Fruit fly (Drosophila melanogaster) whole organism, embryonic: Measurements from ENCODE around the gene CG32712.
A peak's percentile ranks its signal among the peaks of the same experiment; 100 is the strongest.

Experiments used
- Antp ChIP-seq: fragments of 200-800 bp; sonication (Bioruptor generic); optimal IDR thresholded peaks from 3 replicates; lab custom pipeline; 2016; ENCODE audit warnings: missing biosample characterization, missing genetic modification characterization
- CG11085 ChIP-seq: fragments of 200-800 bp; sonication (Bioruptor generic); IDR thresholded peaks from 2 replicates; pipeline ENCODE4 v1.3.6; 2022; ENCODE audit warnings: missing biosample characterization, missing genetic modification characterization
- CG13624 ChIP-seq: fragments of 200-800 bp; sonication (Bioruptor generic); optimal IDR thresholded peaks from 2 replicates; lab custom pipeline; 2016; ENCODE audit warnings: missing biosample characterization, missing genetic modification characterization
- CG14014 ChIP-seq: fragments of 200-800 bp; sonication (Bioruptor generic); IDR thresholded peaks from 2 replicates; pipeline ENCODE4 v1.3.6; 2022; ENCODE audit warnings: missing biosample characterization, missing genetic modification characterization
- CG14667 ChIP-seq: fragments of 200-800 bp; sonication (Bioruptor generic); IDR thresholded peaks from 2 replicates; pipeline ENCODE4 v1.3.6; 2022; ENCODE audit warnings: missing biosample characterization, missing genetic modification characterization
- CG15269 ChIP-seq: fragments of 200-800 bp; sonication (Bioruptor generic); optimal IDR thresholded peaks from 2 replicates; lab custom pipeline; 2018; ENCODE audit warnings: missing biosample characterization, mild to moderate bottlenecking, missing genetic modification characterization, moderate library complexity
- CG18262 ChIP-seq: fragments of 200-800 bp; optimal IDR thresholded peaks from 3 replicates; lab custom pipeline; 2019; ENCODE audit warnings: missing biosample characterization, mild to moderate bottlenecking, missing genetic modification characterization, moderate library complexity
- CG2202 ChIP-seq: fragments of 200-800 bp; sonication (Bioruptor generic); optimal IDR thresholded peaks from 2 replicates; lab custom pipeline; 2018; ENCODE audit warnings: missing biosample characterization, mild to moderate bottlenecking, missing genetic modification characterization
- CG31388 ChIP-seq: fragments of 200-800 bp; sonication (Bioruptor generic); optimal IDR thresholded peaks from 2 replicates; lab custom pipeline; 2016; ENCODE audit warnings: missing biosample characterization, missing genetic modification characterization
- CG5180 ChIP-seq: fragments of 200-800 bp; sonication (Bioruptor generic); optimal IDR thresholded peaks from 3 replicates; lab custom pipeline; 2017; ENCODE audit warnings: missing biosample characterization, missing genetic modification characterization, mild to moderate bottlenecking, moderate library complexity, missing genetic modification reagents
- CG5245 ChIP-seq: fragments of 200-800 bp; sonication (Bioruptor generic); optimal IDR thresholded peaks from 3 replicates; lab custom pipeline; 2016; ENCODE audit warnings: missing biosample characterization, missing genetic modification characterization
- CG6175 ChIP-seq: fragments of 200-800 bp; sonication (Bioruptor generic); IDR thresholded peaks from 3 replicates; pipeline ENCODE4 v1.3.6; 2022; ENCODE audit warnings: missing biosample characterization, missing genetic modification characterization
- CG6791 ChIP-seq: fragments of 200-800 bp; sonication (Bioruptor generic); IDR thresholded peaks from 3 replicates; pipeline ENCODE4 v1.3.6; 2022; ENCODE audit warnings: missing biosample characterization, missing genetic modification characterization; ENCODE audit not compliant: partially characterized antibody
- CG9215 ChIP-seq: fragments of 200-800 bp; sonication (Bioruptor generic); IDR thresholded peaks from 2 replicates; pipeline ENCODE4 v1.3.6; 2022; ENCODE audit warnings: missing biosample characterization, missing genetic modification characterization
- Deaf1 ChIP-seq: fragments of 200-800 bp; optimal IDR thresholded peaks from 3 replicates; lab custom pipeline; 2019; ENCODE audit warnings: missing biosample characterization, mild to moderate bottlenecking, missing genetic modification characterization, moderate library complexity
- Dll ChIP-seq: fragments of 200-800 bp; sonication (Bioruptor generic); IDR thresholded peaks from 4 replicates; pipeline ENCODE4 v1.3.6; 2022; ENCODE audit warnings: missing biosample characterization, missing genetic modification characterization; ENCODE audit not compliant: partially characterized antibody
- Fer2 ChIP-seq: fragments of 200-800 bp; sonication (Bioruptor generic); optimal IDR thresholded peaks from 2 replicates; lab custom pipeline; 2018; ENCODE audit warnings: missing biosample characterization, mild to moderate bottlenecking, missing genetic modification characterization, moderate library complexity
- GATAe ChIP-seq: fragments of 200-800 bp; sonication (Bioruptor generic); conservative IDR thresholded peaks from 2 replicates; pipeline ENCODE4 v1.3.6; 2022; ENCODE audit warnings: missing biosample characterization, missing genetic modification characterization
- Hsf ChIP-seq: fragments of 200-800 bp; sonication (Bioruptor generic); optimal IDR thresholded peaks from 3 replicates; lab custom pipeline; 2016; ENCODE audit warnings: missing biosample characterization, missing genetic modification characterization
- Mes4 ChIP-seq: fragments of 200-800 bp; sonication (Bioruptor generic); optimal IDR thresholded peaks from 2 replicates; lab custom pipeline; 2016; ENCODE audit warnings: missing biosample characterization, missing genetic modification characterization
- NC2α ChIP-seq: fragments of 200-800 bp; sonication (Bioruptor generic); optimal IDR thresholded peaks from 2 replicates; lab custom pipeline; 2016; ENCODE audit warnings: missing biosample characterization, missing genetic modification characterization
- NFAT ChIP-seq: fragments of 200-800 bp; sonication (Bioruptor generic); IDR thresholded peaks from 2 replicates; pipeline ENCODE4 v1.3.6; 2022; ENCODE audit warnings: missing biosample characterization, missing genetic modification characterization
- bsh ChIP-seq, 2 experiments: fragments of 200-800 bp; sonication (Bioruptor generic); optimal IDR thresholded peaks; 2 replicates each; lab custom pipeline; 2017 to 2018; ENCODE audit warnings: mild to moderate bottlenecking in 2 of 2, missing biosample characterization in 2 of 2, missing genetic modification characterization in 2 of 2, moderate library complexity in 1 of 2
- chif ChIP-seq, 2 experiments: fragments of 200-800 bp; sonication (Bioruptor generic); optimal IDR thresholded peaks; 3 replicates each; lab custom pipeline; 2016; ENCODE audit warnings: missing biosample characterization in 2 of 2, missing genetic modification characterization in 2 of 2
- emc ChIP-seq: fragments of 200-800 bp; sonication (Bioruptor generic); optimal IDR thresholded peaks from 2 replicates; lab custom pipeline; 2016; ENCODE audit warnings: missing biosample characterization, missing genetic modification characterization
- gfzf ChIP-seq: fragments of 200-800 bp; sonication (Bioruptor generic); optimal IDR thresholded peaks from 2 replicates; lab custom pipeline; 2016; ENCODE audit warnings: missing biosample characterization, mild to moderate bottlenecking, missing genetic modification characterization, moderate library complexity
- kah ChIP-seq: fragments of 200-800 bp; sonication (Bioruptor generic); optimal IDR thresholded peaks from 2 replicates; lab custom pipeline; 2018; ENCODE audit warnings: missing biosample characterization, mild to moderate bottlenecking, missing genetic modification characterization
- pzg ChIP-seq: fragments of 200-800 bp; sonication (Bioruptor generic); optimal IDR thresholded peaks from 3 replicates; lab custom pipeline; 2018; ENCODE audit warnings: missing biosample characterization, mild to moderate bottlenecking, missing genetic modification characterization, moderate library complexity
- sim ChIP-seq: fragments of 200-800 bp; sonication (Bioruptor generic); IDR thresholded peaks from 2 replicates; pipeline ENCODE4 v1.3.6; 2022; ENCODE audit warnings: missing biosample characterization, missing genetic modification characterization
- tna ChIP-seq: fragments of 200-800 bp; sonication (Bioruptor generic); IDR thresholded peaks from 2 replicates; pipeline ENCODE4 v1.3.6; 2022; ENCODE audit warnings: missing biosample characterization, missing genetic modification characterization; ENCODE audit not compliant: partially characterized antibody
- tx ChIP-seq: fragments of 200-800 bp; sonication (Bioruptor generic); optimal IDR thresholded peaks from 2 replicates; lab custom pipeline; 2016; ENCODE audit warnings: missing biosample characterization, missing genetic modification characterization
- vvl ChIP-seq: fragments of 200-800 bp; sonication (Bioruptor generic); IDR thresholded peaks from 2 replicates; pipeline ENCODE4 v1.3.6; 2022; ENCODE audit warnings: missing biosample characterization, missing genetic modification characterization

Gene CG32712

dm6 chrX:8433709-8434108 is at the start of gene CG32712:
TSS of gene CG32712 (minus strand) at chrX:8433809.
- no peak for TF ChIP-seq pzg (GFP tag; lab: Kevin White, UChicago)

- TF ChIP-seq CG14667 = 0 out of 2 replicates have a peak, but pooled peaks have one; percentile 5
- no peak for TF ChIP-seq tx
- no peak for TF ChIP-seq CG14014 (GFP tag; lab: Robert Waterston, UW)
- no peak for TF ChIP-seq CG5245 (GFP tag; lab: Kevin White, UChicago)
- TF ChIP-seq NFAT (GFP tag; lab: Robert Waterston, UW) = no peak
These were observed 47.9 kb upstream of the CG32712 start, which contains the start of gene Cp38 for dm6 chrX:8481462-8481861. TSS of gene Cp38 (plus strand) at chrX:8481837.

dm6 chrX:8479031-8479568 is 45.5 kb upstream of the CG32712 start, which contains the start of gene Cp36:
TSS of gene Cp36 (plus strand) at chrX:8479319.
- TF ChIP-seq sim (no peak), CG6175 (no peak), Fer2 (no peak)

DNA sequence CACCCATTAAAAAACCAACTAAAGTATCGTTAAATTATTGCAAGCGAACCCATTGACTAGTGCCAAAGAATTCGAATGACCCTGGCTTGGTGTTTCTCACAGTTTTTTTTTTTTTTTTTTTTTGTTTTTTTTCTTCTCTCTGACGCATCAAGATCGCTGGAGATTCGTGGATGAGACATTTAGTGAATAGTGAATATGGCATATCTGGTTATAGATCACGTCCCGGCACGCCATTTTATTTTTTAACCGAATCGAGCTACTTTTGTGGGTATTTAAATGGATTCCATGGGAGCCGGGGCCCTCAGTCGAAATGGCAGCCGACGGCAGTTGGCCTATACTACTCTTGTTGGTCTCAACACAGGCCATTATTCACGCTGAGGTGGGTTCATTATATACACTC is 43.2 kb upstream of the CG32712 start, which contains the start of gene Cp7Fc:
Cp7Fc (plus strand) TSS at position 301 of the 400 bp plus-strand sequence.
- no peak for TF ChIP-seq kah (GFP tag; lab: Kevin White, UChicago)
- TF ChIP-seq CG6791 (GFP tag; lab: Robert Waterston, UW) = no peak
- no peak for TF ChIP-seq gfzf

- TF ChIP-seq CG5180 (GFP tag; lab: Kevin White, UChicago) (peak; percentile 29), chif (GFP tag; optimal IDR thresholded peaks at IDR 0.05; lab: Kevin White, UChicago) (no peak)
- TF ChIP-seq, all 482 proteins: peak for 1
These were observed 42.0 kb upstream of the CG32712 start for dm6 chrX:8475657-8476056.

- no peak for TF ChIP-seq Antp (GFP tag; lab: Kevin White, UChicago)
- TF ChIP-seq bsh (GFP tag; optimal IDR thresholded peaks at IDR 0.05; lab: Kevin White, UChicago) = no peak
- TF ChIP-seq CG11085 (GFP tag; lab: Robert Waterston, UW) = no peak
- TF ChIP-seq CG13624 (GFP tag; lab: Kevin White, UChicago) = no peak
- no peak for TF ChIP-seq CG15269
- no peak for TF ChIP-seq CG9215
- no peak for TF ChIP-seq GATAe
- TF ChIP-seq emc (GFP tag; lab: Kevin White, UChicago) = no peak
- no peak for TF ChIP-seq NC2α (GFP tag; lab: Kevin White, UChicago)
These were observed 39.8 kb upstream of the CG32712 start, which contains the start of gene Cp7Fb for dm6 chrX:8473339-8473887. TSS of gene Cp7Fb (plus strand) at chrX:8473837.

dm6 chrX:8470588-8470987 is 37.0 kb upstream of the CG32712 start, which contains the start of gene Cp7Fa:
TSS of gene Cp7Fa (plus strand) at chrX:8470888.
- no peak for TF ChIP-seq CG2202 (tag; lab: Kevin White, UChicago)
- no peak for TF ChIP-seq Dll (GFP tag; lab: Robert Waterston, UW)
- TF ChIP-seq Mes4 (GFP tag; lab: Kevin White, UChicago) = no peak
- TF ChIP-seq Deaf1 = no peak
- no peak for TF ChIP-seq CG18262 (tag; lab: Kevin White, UChicago)
- TF ChIP-seq Hsf (GFP tag; lab: Kevin White, UChicago) = no peak
- no peak for TF ChIP-seq CG31388 (GFP tag; lab: Kevin White, UChicago)
- TF ChIP-seq vvl = no peak
- no peak for TF ChIP-seq tna (GFP tag; lab: Robert Waterston, UW)
